Fruit fly (Drosophila melanogaster) whole organism, embryonic: ENCODE results near the gene CG10035.
A peak's percentile ranks its signal among the peaks of the same experiment; 100 is the strongest.

Experiments
- B-H2 ChIP-seq: fragments of 200-800 bp; sonication (Bioruptor generic); optimal IDR thresholded peaks from 2 replicates; lab custom pipeline; 2018; ENCODE audit warnings: missing biosample characterization, mild to moderate bottlenecking, missing genetic modification characterization
- CG10147 ChIP-seq: fragments of 200-800 bp; sonication (Bioruptor generic); optimal IDR thresholded peaks from 2 replicates; lab custom pipeline; 2019; ENCODE audit warnings: missing biosample characterization, mild to moderate bottlenecking, missing genetic modification characterization, moderate library complexity
- CG12391 ChIP-seq: fragments of 200-800 bp; sonication (Bioruptor generic); optimal IDR thresholded peaks from 3 replicates; lab custom pipeline; 2018; ENCODE audit warnings: missing biosample characterization, mild to moderate bottlenecking, missing genetic modification characterization, moderate library complexity
- CG12769 ChIP-seq: fragments of 200-800 bp; sonication (Bioruptor generic); optimal IDR thresholded peaks from 2 replicates; lab custom pipeline; 2019; ENCODE audit warnings: missing biosample characterization, mild to moderate bottlenecking, missing genetic modification characterization, moderate library complexity
- CG13296 ChIP-seq: fragments of 200-800 bp; sonication (Bioruptor generic); optimal IDR thresholded peaks from 3 replicates; lab custom pipeline; 2018; ENCODE audit warnings: missing biosample characterization, mild to moderate bottlenecking, missing genetic modification characterization
- CG14710 ChIP-seq: fragments of 200-800 bp; sonication (Bioruptor generic); optimal IDR thresholded peaks from 3 replicates; lab custom pipeline; 2019; ENCODE audit warnings: missing biosample characterization, mild to moderate bottlenecking, missing genetic modification characterization, moderate library complexity
- CG14860 ChIP-seq: fragments of 200-800 bp; sonication (Bioruptor generic); IDR thresholded peaks from 3 replicates; pipeline ENCODE4 v1.3.6; 2022; ENCODE audit warnings: missing biosample characterization, missing genetic modification characterization; ENCODE audit not compliant: partially characterized antibody
- CG30020 ChIP-seq: fragments of 200-800 bp; optimal IDR thresholded peaks from 2 replicates; lab custom pipeline; 2019; ENCODE audit warnings: missing biosample characterization, mild to moderate bottlenecking, missing genetic modification characterization, moderate library complexity
- CG34224 ChIP-seq: fragments of 200-800 bp; sonication (Bioruptor generic); IDR thresholded peaks from 3 replicates; pipeline ENCODE4 v1.3.6; 2022; ENCODE audit warnings: missing biosample characterization, missing genetic modification characterization; ENCODE audit not compliant: partially characterized antibody
- CG34422 ChIP-seq: fragments of 200-800 bp; sonication (Bioruptor generic); IDR thresholded peaks from 3 replicates; pipeline ENCODE4 v1.3.6; 2022; ENCODE audit warnings: missing biosample characterization, missing genetic modification characterization
- CG3995 ChIP-seq: fragments of 200-800 bp; sonication (Bioruptor generic); optimal IDR thresholded peaks from 3 replicates; lab custom pipeline; 2016; ENCODE audit warnings: missing biosample characterization, missing genetic modification characterization
- CG4617 ChIP-seq: fragments of 200-800 bp; sonication (Bioruptor generic); optimal IDR thresholded peaks from 3 replicates; lab custom pipeline; 2016; ENCODE audit warnings: missing biosample characterization, missing genetic modification characterization, borderline replicate concordance
- CG5245 ChIP-seq: fragments of 200-800 bp; sonication (Bioruptor generic); optimal IDR thresholded peaks from 3 replicates; lab custom pipeline; 2016; ENCODE audit warnings: missing biosample characterization, missing genetic modification characterization
- CG6765 ChIP-seq: fragments of 200-800 bp; sonication (Bioruptor generic); optimal IDR thresholded peaks from 3 replicates; lab custom pipeline; 2017; ENCODE audit warnings: missing biosample characterization, mild to moderate bottlenecking, missing genetic modification characterization
- CG7928 ChIP-seq: fragments of 200-800 bp; sonication (Bioruptor generic); optimal IDR thresholded peaks from 2 replicates; lab custom pipeline; 2017; ENCODE audit warnings: missing biosample characterization, mild to moderate bottlenecking, missing genetic modification characterization
- CG7963 ChIP-seq: fragments of 200-800 bp; sonication (Bioruptor generic); IDR thresholded peaks from 3 replicates; pipeline ENCODE4 v1.3.6; 2022; ENCODE audit warnings: missing biosample characterization, missing genetic modification characterization; ENCODE audit not compliant: partially characterized antibody
- CG8290 ChIP-seq, 3 experiments: fragments of 200-800 bp; sonication (Bioruptor generic); optimal IDR thresholded peaks; 2 replicates each; lab custom pipeline; 2016 to 2019; ENCODE audit warnings: missing biosample characterization in 3 of 3, missing genetic modification characterization in 3 of 3, mild to moderate bottlenecking in 2 of 3, moderate library complexity in 1 of 3
- Doc3 ChIP-seq: fragments of 200-800 bp; sonication (Bioruptor generic); IDR thresholded peaks from 3 replicates; pipeline ENCODE4 v1.3.6; 2022; ENCODE audit warnings: missing biosample characterization, missing genetic modification characterization; ENCODE audit not compliant: partially characterized antibody
- Dref ChIP-seq: fragments of 200-800 bp; sonication (Bioruptor generic); IDR thresholded peaks from 2 replicates; pipeline ENCODE4 v1.3.6; 2022; ENCODE audit warnings: missing biosample characterization, missing genetic modification characterization
- Ets97D ChIP-seq: fragments of 200-800 bp; sonication (Bioruptor generic); optimal IDR thresholded peaks from 3 replicates; lab custom pipeline; 2016; ENCODE audit warnings: missing biosample characterization, missing genetic modification characterization
- Fer1 ChIP-seq: fragments of 200-800 bp; sonication (Bioruptor generic); optimal IDR thresholded peaks from 2 replicates; lab custom pipeline; 2017; ENCODE audit warnings: missing biosample characterization, mild to moderate bottlenecking, missing genetic modification characterization
- Hey ChIP-seq: fragments of 200-800 bp; sonication (Bioruptor generic); optimal IDR thresholded peaks from 3 replicates; lab custom pipeline; 2018; ENCODE audit warnings: missing biosample characterization, mild to moderate bottlenecking, missing genetic modification characterization
- HmgZ ChIP-seq: fragments of 200-800 bp; sonication (Bioruptor generic); optimal IDR thresholded peaks from 2 replicates; lab custom pipeline; 2018; ENCODE audit warnings: missing biosample characterization, mild to moderate bottlenecking, missing genetic modification characterization
- MBD-R2 ChIP-seq: fragments of 200-800 bp; sonication (Bioruptor generic); IDR thresholded peaks from 2 replicates; pipeline ENCODE4 v1.3.6; 2022; ENCODE audit warnings: missing biosample characterization, missing genetic modification characterization
- Myb ChIP-seq: fragments of 200-800 bp; sonication (Bioruptor generic); optimal IDR thresholded peaks from 2 replicates; lab custom pipeline; 2016; ENCODE audit warnings: missing biosample characterization, missing genetic modification characterization
- NK7.1 ChIP-seq: fragments of 200-800 bp; sonication (Bioruptor generic); optimal IDR thresholded peaks from 3 replicates; lab custom pipeline; 2016; ENCODE audit warnings: missing biosample characterization, missing genetic modification characterization
- Nf-YC ChIP-seq: fragments of 200-800 bp; optimal IDR thresholded peaks from 3 replicates; lab custom pipeline; 2019; ENCODE audit warnings: missing biosample characterization, mild to moderate bottlenecking, missing genetic modification characterization, moderate library complexity
- Sin3A ChIP-seq: fragments of >200 bp; optimal IDR thresholded peaks from 2 replicates; lab custom pipeline; 2018
- Usf ChIP-seq: fragments of 200-800 bp; sonication (Bioruptor generic); optimal IDR thresholded peaks from 2 replicates; lab custom pipeline; 2017; ENCODE audit warnings: missing genotype, missing biosample characterization, missing genetic modification characterization
- YL-1 ChIP-seq: fragments of 200-800 bp; sonication (Bioruptor generic); optimal IDR thresholded peaks from 3 replicates; lab custom pipeline; 2017; ENCODE audit warnings: missing biosample characterization, mild to moderate bottlenecking, missing genetic modification characterization
- abd-A ChIP-seq: fragments of 200-800 bp; sonication (Bioruptor generic); optimal IDR thresholded peaks from 3 replicates; lab custom pipeline; 2019; ENCODE audit warnings: missing biosample characterization, mild to moderate bottlenecking, missing genetic modification characterization, moderate library complexity
- ato ChIP-seq: fragments of 200-800 bp; sonication (Bioruptor generic); IDR thresholded peaks from 2 replicates; pipeline ENCODE4 v1.3.6; 2022; ENCODE audit warnings: missing biosample characterization, missing genetic modification characterization; ENCODE audit not compliant: partially characterized antibody
- exex ChIP-seq: fragments of 200-800 bp; sonication (Bioruptor generic); optimal IDR thresholded peaks from 4 replicates; lab custom pipeline; 2018; ENCODE audit warnings: missing biosample characterization, mild to moderate bottlenecking, missing genetic modification characterization, moderate library complexity
- gfzf ChIP-seq: fragments of 200-800 bp; sonication (Bioruptor generic); optimal IDR thresholded peaks from 2 replicates; lab custom pipeline; 2016; ENCODE audit warnings: missing biosample characterization, mild to moderate bottlenecking, missing genetic modification characterization, moderate library complexity
- gro ChIP-seq: fragments of 200-800 bp; sonication (Bioruptor generic); optimal IDR thresholded peaks from 2 replicates; lab custom pipeline; 2016; ENCODE audit warnings: missing biosample characterization, missing genetic modification characterization
- her ChIP-seq: fragments of 200-800 bp; sonication (Bioruptor generic); optimal IDR thresholded peaks from 2 replicates; lab custom pipeline; 2016; ENCODE audit warnings: missing biosample characterization, missing genetic modification characterization
- inv ChIP-seq: fragments of 200-800 bp; sonication (Bioruptor generic); IDR thresholded peaks from 2 replicates; pipeline ENCODE4 v1.3.6; 2022; ENCODE audit warnings: missing biosample characterization, missing genetic modification characterization; ENCODE audit not compliant: partially characterized antibody
- klu ChIP-seq: fragments of 200-800 bp; sonication (Bioruptor generic); IDR thresholded peaks from 2 replicates; pipeline ENCODE4 v1.3.6; 2022; ENCODE audit warnings: missing biosample characterization, missing genetic modification characterization
- lilli ChIP-seq: fragments of 200-800 bp; sonication (Bioruptor generic); optimal IDR thresholded peaks from 3 replicates; lab custom pipeline; 2016; ENCODE audit warnings: missing biosample characterization, missing genetic modification characterization
- lov ChIP-seq, 2 experiments: fragments of 200-800 bp in 1 of 2; fragments of >200 bp in 1 of 2; sonication (Bioruptor generic) in 1 of 2; IDR thresholded peaks in 1 of 2; optimal IDR thresholded peaks in 1 of 2; 2 replicates in 1 of 2; 3 replicates in 1 of 2; pipeline versions ENCODE4 v1.3.6 to Lab custom; 2017 to 2022; ENCODE audit warnings: missing biosample characterization in 1 of 2, missing genetic modification characterization in 1 of 2
- nmo ChIP-seq: fragments of 200-800 bp; sonication (Bioruptor generic); optimal IDR thresholded peaks from 2 replicates; lab custom pipeline; 2018; ENCODE audit warnings: missing biosample characterization, mild to moderate bottlenecking, missing genetic modification characterization, moderate library complexity
- nom ChIP-seq: fragments of 200-800 bp; sonication (Bioruptor generic); optimal IDR thresholded peaks from 2 replicates; lab custom pipeline; 2017; ENCODE audit warnings: missing biosample characterization, missing genetic modification characterization, mild to moderate bottlenecking, moderate library complexity, missing genetic modification reagents
- org-1 ChIP-seq: fragments of 200-800 bp; sonication (Bioruptor generic); optimal IDR thresholded peaks from 2 replicates; lab custom pipeline; 2017; ENCODE audit warnings: missing biosample characterization, missing genetic modification characterization
- pzg ChIP-seq: fragments of 200-800 bp; sonication (Bioruptor generic); optimal IDR thresholded peaks from 3 replicates; lab custom pipeline; 2018; ENCODE audit warnings: missing biosample characterization, mild to moderate bottlenecking, missing genetic modification characterization, moderate library complexity
- row ChIP-seq: fragments of 200-800 bp; sonication (Bioruptor generic); IDR thresholded peaks from 3 replicates; pipeline ENCODE4 v1.3.6; 2022; ENCODE audit warnings: missing biosample characterization, missing genetic modification characterization
- sna ChIP-seq: fragments of 200-800 bp; sonication (Bioruptor generic); IDR thresholded peaks from 2 replicates; pipeline ENCODE4 v1.3.6; 2022; ENCODE audit warnings: missing biosample characterization, missing genetic modification characterization; ENCODE audit not compliant: partially characterized antibody
- stc ChIP-seq: fragments of 200-800 bp; sonication (Bioruptor generic); IDR thresholded peaks from 2 replicates; pipeline ENCODE4 v1.3.6; 2022; ENCODE audit warnings: missing biosample characterization, missing genetic modification characterization
- trem ChIP-seq: fragments of 200-800 bp; optimal IDR thresholded peaks from 3 replicates; lab custom pipeline; 2019; ENCODE audit warnings: missing biosample characterization, mild to moderate bottlenecking, missing genetic modification characterization, moderate library complexity

The CG10035 gene

DNA sequence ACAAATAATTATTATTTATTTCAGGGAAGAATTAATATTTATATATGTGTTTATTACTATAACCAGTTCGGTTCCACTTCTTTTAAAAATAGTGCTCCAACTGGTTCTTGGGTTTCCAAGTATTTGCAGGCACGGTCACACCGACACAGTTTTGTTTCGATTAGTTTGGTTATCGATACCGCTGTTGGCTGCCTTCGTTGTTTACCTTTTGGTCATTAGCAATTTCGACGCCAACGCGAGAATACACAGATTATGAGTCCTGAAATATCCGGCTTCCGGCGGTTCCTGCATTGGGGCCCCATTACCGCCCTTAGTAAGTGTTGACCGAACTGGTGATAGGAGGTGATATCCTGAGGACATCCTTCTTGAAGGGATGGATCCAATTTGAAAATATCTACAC is 25.7 kb upstream of the CG10035 start, which contains the start of gene CG5196 (continued):
- TF ChIP-seq pzg (GFP tag; lab: Kevin White, UChicago), result peak; percentile 86
- no peak for TF ChIP-seq CG6765
- TF ChIP-seq ato (GFP tag; lab: Robert Waterston, UW), result peak; percentile 57; the same call in 1 of the 2 replicates
- peak; percentile 13 for TF ChIP-seq her (GFP tag; lab: Kevin White, UChicago)
- no peak for TF ChIP-seq NK7.1 (GFP tag; lab: Kevin White, UChicago)
- peak; percentile 32 for TF ChIP-seq gro (GFP tag; lab: Kevin White, UChicago)
- TF ChIP-seq Usf (GFP tag; lab: Kevin White, UChicago), result no peak
- peak; percentile 55; the same call in 2 of the 3 replicates for TF ChIP-seq CG7963 (GFP tag; lab: Robert Waterston, UW)
- peak; percentile 11 for TF ChIP-seq lilli (GFP tag; lab: Kevin White, UChicago)
- TF ChIP-seq Myb (GFP tag; lab: Kevin White, UChicago), result peak; percentile 15
- TF ChIP-seq stc, result 0 out of 2 replicates have a peak, but pooled peaks have one; percentile 25
- TF ChIP-seq trem (tag; lab: Kevin White, UChicago), result peak; percentile 76
- TF ChIP-seq abd-A (tag; lab: Kevin White, UChicago), result no peak
- peak; percentile 13 for TF ChIP-seq CG10147 (GFP tag; lab: Kevin White, UChicago)
- peak; percentile 35 for TF ChIP-seq CG12391
- peak; percentile 50 for TF ChIP-seq YL-1 (GFP tag; lab: Kevin White, UChicago)
- peak; percentile 34 for TF ChIP-seq Ets97D (GFP tag; lab: Kevin White, UChicago)
- no peak for TF ChIP-seq CG13296 (GFP tag; lab: Kevin White, UChicago)
- TF ChIP-seq CG7928, result peak; percentile 7
- TF ChIP-seq org-1 (GFP tag; lab: Kevin White, UChicago), result no peak
- peak; percentile 75 for TF ChIP-seq gfzf (GFP tag; lab: Kevin White, UChicago)
- no peak for TF ChIP-seq lov (optimal IDR thresholded peaks at IDR 0.05; lab: Kevin White, UChicago)
- TF ChIP-seq lov (GFP tag; IDR thresholded peaks at IDR 0.05; lab: Robert Waterston, UW), result 0 out of 3 replicates have a peak, but pooled peaks have one; percentile 16
- no peak for TF ChIP-seq CG5245
- TF ChIP-seq CG8290 (GFP tag; optimal IDR thresholded peaks at IDR 0.05; lab: Kevin White, UChicago), result no peak
- no peak for TF ChIP-seq CG8290 (tag; optimal IDR thresholded peaks at IDR 0.05; lab: Kevin White, UChicago)
- peak; percentile 93 for TF ChIP-seq Dref (GFP tag; lab: Robert Waterston, UW)
- TF ChIP-seq MBD-R2 (GFP tag; lab: Robert Waterston, UW), result peak; percentile 95
- TF ChIP-seq klu (GFP tag; lab: Robert Waterston, UW), result no peak
- peak; percentile 64 for TF ChIP-seq exex (tag; lab: Kevin White, UChicago)
- peak; percentile 27; the same call in 2 of the 3 replicates for TF ChIP-seq CG14860 (GFP tag; lab: Robert Waterston, UW)
- peak; percentile 81 for TF ChIP-seq HmgZ (tag; lab: Kevin White, UChicago)
- TF ChIP-seq CG14710 (tag; lab: Kevin White, UChicago), result peak; percentile 60
- TF ChIP-seq Hey (tag; lab: Kevin White, UChicago), result no peak
- peak; percentile 31 for TF ChIP-seq nmo (GFP tag; lab: Kevin White, UChicago)
- TF ChIP-seq row (GFP tag; lab: Robert Waterston, UW), result peak; percentile 74
- TF ChIP-seq Fer1 (GFP tag; lab: Kevin White, UChicago), result peak; percentile 38
- TF ChIP-seq CG30020 (tag; lab: Kevin White, UChicago), result peak; percentile 61
- TF ChIP-seq nom (GFP tag; lab: Kevin White, UChicago), result peak; percentile 45
- peak; percentile 31 for TF ChIP-seq Nf-YC
- TF ChIP-seq sna (GFP tag; lab: Robert Waterston, UW), result peak; percentile 60
- TF ChIP-seq B-H2 (GFP tag; lab: Kevin White, UChicago), result peak; percentile 51
- TF ChIP-seq CG3995 (GFP tag; lab: Kevin White, UChicago), result peak; percentile 78
- peak; percentile 81 for TF ChIP-seq CG34224
- TF ChIP-seq CG4617 (GFP tag; lab: Kevin White, UChicago), result peak; percentile 55
- TF ChIP-seq Sin3A (lab: Kevin White, UChicago), result peak; percentile 29
- no peak for TF ChIP-seq CG12769 (tag; lab: Kevin White, UChicago)
- peak; percentile 84; the same call in 2 of the 3 replicates for TF ChIP-seq CG34422
- TF ChIP-seq Doc3 (GFP tag; lab: Robert Waterston, UW), result peak; percentile 49; the same call in 2 of the 3 replicates
- peak; percentile 51; the same call in 1 of the 2 replicates for TF ChIP-seq inv (GFP tag; lab: Robert Waterston, UW)
